Worm (Caenorhabditis elegans) whole organism, L2 larva: ENCODE data around the gene F58E6.13.

ENCODE experiments used
- R02D3.7 ChIP-seq: fragments of 150-350 bp; optimal IDR thresholded peaks from 2 replicates; lab custom pipeline; 2014; ENCODE audit warnings: missing biosample characterization, missing genetic modification characterization
- nhr-11 ChIP-seq: fragments of 150-350 bp; optimal IDR thresholded peaks from 2 replicates; lab custom pipeline; 2014; ENCODE audit warnings: missing biosample characterization, missing genetic modification characterization
- nhr-77 ChIP-seq: fragments of 150-350 bp; optimal IDR thresholded peaks from 2 replicates; lab custom pipeline; 2014; ENCODE audit warnings: missing biosample characterization, missing genetic modification characterization
- sem-4 ChIP-seq: fragments of 150-350 bp; optimal IDR thresholded peaks from 2 replicates; lab custom pipeline; 2014; ENCODE audit warnings: missing biosample characterization, missing genetic modification reagents, missing genetic modification characterization
- unc-62 ChIP-seq: fragments of 150-350 bp; optimal IDR thresholded peaks from 2 replicates; lab custom pipeline; 2014; ENCODE audit warnings: missing biosample characterization, missing genetic modification reagents, missing genetic modification characterization
- ztf-11 ChIP-seq: sonication (generic microtip); optimal IDR thresholded peaks from 2 replicates; lab custom pipeline; 2017; ENCODE audit warnings: missing biosample characterization, missing genetic modification characterization

DNA sequence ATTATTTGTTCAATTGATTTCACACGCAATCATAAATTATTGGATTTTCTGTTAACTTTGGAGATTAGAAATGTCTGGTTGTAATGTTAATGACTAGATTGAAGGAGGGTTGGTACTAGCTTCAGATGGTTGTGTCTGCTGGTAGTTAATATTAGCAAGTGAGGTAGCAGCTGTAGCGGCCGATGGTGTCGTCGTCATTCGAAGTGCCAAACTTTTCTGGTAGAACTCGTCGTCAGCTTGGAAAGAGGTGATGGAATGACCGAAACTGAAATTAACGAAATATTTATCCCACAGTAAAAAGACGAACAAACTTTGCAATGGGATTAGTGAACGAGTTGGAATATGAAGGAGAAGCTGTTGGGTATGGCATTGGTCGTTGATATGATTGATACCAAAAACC is 19.5 kb downstream of the F58E6.13 start:
- TF ChIP-seq ztf-11 (tag; lab: Kevin White, UChicago) (no peak), nhr-77 (tag; lab: Kevin White, UChicago) (no peak), nhr-11 (tag; lab: Kevin White, UChicago) (no peak), unc-62 (no peak), sem-4 (tag; lab: Kevin White, UChicago) (no peak), R02D3.7 (tag; lab: Kevin White, UChicago) (no peak)
